Worm (Caenorhabditis elegans): ENCODE measurements around the gene nrde-2.

The nrde-2 gene

ce11 chrII:10221627-10222026 lies 25.8 kb downstream of the nrde-2 start (continued):
- TF ChIP-seq ces-1 (GFP tag; optimal IDR thresholded peaks at IDR 0.05) (no peak), dpl-1 (GFP tag; optimal IDR thresholded peaks at IDR 0.05) (no peak), zip-11 (GFP tag; IDR thresholded peaks at IDR 0.05) (no peak), skn-1 (tag; optimal IDR thresholded peaks at IDR 0.05) (no peak), lim-7 (GFP tag; IDR thresholded peaks at IDR 0.05) (no peak), snpc-1.2 (GFP tag; IDR thresholded peaks at IDR 0.05) (no peak), egl-27 (tag; optimal IDR thresholded peaks at IDR 0.05) (no peak), arid-1 (GFP tag; conservative IDR thresholded peaks at IDR 0.05) (no peak), nhr-28 (tag; optimal IDR thresholded peaks at IDR 0.05) (peak; percentile 87), mep-1 (tag; optimal IDR thresholded peaks at IDR 0.05) (no peak), nhr-6 (tag; optimal IDR thresholded peaks at IDR 0.05) (no peak), ama-1 (optimal IDR thresholded peaks at IDR 0.05) (no peak), gei-8 (GFP tag; optimal IDR thresholded peaks at IDR 0.05) (no peak), aly-2 (tag; optimal IDR thresholded peaks at IDR 0.05) (no peak), tag-97 (GFP tag; IDR thresholded peaks at IDR 0.05) (no peak), hlh-30 (tag; optimal IDR thresholded peaks at IDR 0.05; ENCODE audit: insufficient read depth) (peak; percentile 38), mdl-1 (tag; optimal IDR thresholded peaks at IDR 0.05) (no peak), ceh-28 (tag; optimal IDR thresholded peaks at IDR 0.05) (no peak), fos-1 (tag; optimal IDR thresholded peaks at IDR 0.05) (no peak), hmg-1.1 (GFP tag; IDR thresholded peaks at IDR 0.05) (no peak), daf-19 (GFP tag; conservative IDR thresholded peaks at IDR 0.05) (no peak), F26F4.8 (GFP tag; conservative IDR thresholded peaks at IDR 0.05) (no peak), ceh-82 (tag; optimal IDR thresholded peaks at IDR 0.05) (no peak), mxl-3 (GFP tag; optimal IDR thresholded peaks at IDR 0.05) (no peak), lin-38 (GFP tag; IDR thresholded peaks at IDR 0.05) (no peak), lsy-2 (tag; optimal IDR thresholded peaks at IDR 0.05) (no peak), daf-8 (GFP tag; IDR thresholded peaks at IDR 0.05) (no peak), aha-1 (tag) (no peak), tra-1 (GFP tag; IDR thresholded peaks at IDR 0.05) (no peak), daf-16 (GFP tag; optimal IDR thresholded peaks at IDR 0.05) (no peak), daf-16 (tag; optimal IDR thresholded peaks at IDR 0.05) (peak; percentile 33), unc-62 (GFP tag; optimal IDR thresholded peaks at IDR 0.05 in 1 of 2) (no peak), unc-62 (tag; optimal IDR thresholded peaks at IDR 0.05) (no peak), Y75B8A.6 (GFP tag; IDR thresholded peaks at IDR 0.05) (no peak), ceh-32 (tag; optimal IDR thresholded peaks at IDR 0.05; ENCODE audit: poor library complexity) (no peak), rbr-2 (tag; optimal IDR thresholded peaks at IDR 0.05) (no peak), ztf-7 (tag; optimal IDR thresholded peaks at IDR 0.05) (no peak), pqm-1 (tag; optimal IDR thresholded peaks at IDR 0.05) (peak; percentile 94), T20F7.1 (GFP tag; optimal IDR thresholded peaks at IDR 0.05) (no peak), pha-4 (GFP tag; IDR thresholded peaks at IDR 0.05) (no peak), pha-4 (tag; optimal IDR thresholded peaks at IDR 0.05) (no peak), zag-1 (tag; optimal IDR thresholded peaks at IDR 0.05) (no peak), nhr-111 (GFP tag; optimal IDR thresholded peaks at IDR 0.05) (no peak), set-16 (GFP tag; IDR thresholded peaks at IDR 0.05) (no peak), Y105C5A.15 (GFP tag; IDR thresholded peaks at IDR 0.05) (no peak), mxl-2 (GFP tag; conservative IDR thresholded peaks at IDR 0.05) (no peak), ceh-44 (GFP tag; IDR thresholded peaks at IDR 0.05) (no peak), mes-2 (tag; optimal IDR thresholded peaks at IDR 0.05; ENCODE audit: poor library complexity, severe bottlenecking) (no peak), lir-3 (tag; optimal IDR thresholded peaks at IDR 0.05) (no peak), cey-2 (tag; optimal IDR thresholded peaks at IDR 0.05; ENCODE audit: borderline replicate concordance, insufficient read depth) (no peak), zfp-2 (tag; optimal IDR thresholded peaks at IDR 0.05) (no peak), jun-1 (tag; optimal IDR thresholded peaks at IDR 0.05) (no peak), php-3 (GFP tag; IDR thresholded peaks at IDR 0.05) (0 out of 2 replicates have a peak, but pooled peaks have one; percentile 31)

Data from whole organism, L4 larva.